Worm (Caenorhabditis elegans) whole organism, midembryonic: ENCODE measurements around the gene cdk-4.

Experiments used
- T22C8.4 ChIP-seq: fragments of 200-800 bp; sonication (Bioruptor generic); IDR thresholded peaks from 2 replicates; pipeline ENCODE4 v1.3.6; 2022; ENCODE audit warnings: missing genetic modification characterization, missing compliant biosample characterization
- cog-1 ChIP-seq: sonication (generic microtip); optimal IDR thresholded peaks from 2 replicates; lab custom pipeline; 2016; ENCODE audit warnings: missing genetic modification characterization, missing compliant biosample characterization
- flt-1 ChIP-seq: fragments of 200-800 bp; sonication (Bioruptor generic); IDR thresholded peaks from 2 replicates; pipeline ENCODE4 v1.3.6; 2022; ENCODE audit warnings: missing genetic modification characterization, missing compliant biosample characterization
- klf-2 ChIP-seq: fragments of 200-800 bp; sonication (Bioruptor generic); conservative IDR thresholded peaks from 2 replicates; pipeline ENCODE4 v1.3.6; 2022; ENCODE audit warnings: missing genetic modification reagents, missing genetic modification characterization, missing compliant biosample characterization
- med-1 ChIP-seq: sonication (generic microtip); optimal IDR thresholded peaks from 2 replicates; lab custom pipeline; 2017; ENCODE audit warnings: missing genetic modification characterization, mild to moderate bottlenecking, missing compliant biosample characterization, antibody characterized with exemption, missing genetic modification reagents; ENCODE audit not compliant: insufficient read depth
- ref-1 ChIP-seq: fragments of 200-800 bp; sonication (Bioruptor generic); conservative IDR thresholded peaks from 2 replicates; pipeline ENCODE4 v1.3.6; 2022; ENCODE audit warnings: missing genetic modification reagents, missing genetic modification characterization, missing compliant biosample characterization
- tab-1 ChIP-seq: fragments of 200-800 bp; sonication (Bioruptor generic); IDR thresholded peaks from 2 replicates; pipeline ENCODE4 v1.3.6; 2022; ENCODE audit warnings: missing genetic modification characterization, missing compliant biosample characterization
- ztf-23 ChIP-seq: fragments of 200-800 bp; sonication (Bioruptor generic); IDR thresholded peaks from 2 replicates; pipeline ENCODE4 v1.3.6; 2022; ENCODE audit warnings: missing genetic modification reagents, missing genetic modification characterization, missing compliant biosample characterization
- ztf-29 ChIP-seq: fragments of 200-800 bp; sonication (Bioruptor generic); IDR thresholded peaks from 2 replicates; pipeline ENCODE4 v1.3.6; 2022; ENCODE audit warnings: missing genetic modification reagents, missing genetic modification characterization, missing compliant biosample characterization

DNA sequence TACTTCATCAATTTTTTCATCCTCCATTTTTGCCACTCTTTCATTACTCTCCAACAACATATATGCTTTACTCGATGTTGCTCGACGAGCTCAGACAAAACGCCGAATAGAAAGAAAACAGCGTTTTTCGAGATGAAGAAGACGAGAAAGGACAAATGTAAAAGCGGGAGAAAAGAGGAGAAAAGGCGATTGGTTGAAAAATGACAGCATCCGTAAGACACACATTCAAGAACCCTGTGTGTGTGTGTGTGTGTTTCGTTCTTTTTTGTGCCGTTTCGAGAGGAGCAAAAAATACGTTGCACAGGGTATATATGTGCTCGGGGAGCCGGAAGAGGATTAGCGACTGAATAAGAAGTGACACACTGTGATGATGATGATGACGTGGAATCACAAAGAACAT, 24.9 kb downstream of the cdk-4 start:
- TF ChIP-seq cog-1 (tag; lab: Kevin White, UChicago) (no peak), med-1 (GFP tag; lab: Kevin White, UChicago) (no peak), ztf-23 (GFP tag; lab: Robert Waterston, UW) (no peak), T22C8.4 (GFP tag; lab: Robert Waterston, UW) (no peak), tab-1 (GFP tag; lab: Robert Waterston, UW) (no peak), klf-2 (GFP tag; lab: Robert Waterston, UW) (no peak), flt-1 (no peak), ztf-29 (GFP tag; lab: Robert Waterston, UW) (no peak), ref-1 (GFP tag; lab: Robert Waterston, UW) (no peak)
